Worm (Caenorhabditis elegans) whole organism, L4/young adult: ENCODE measurements around the gene K08E4.2.

Experiments used
- W03F9.2 ChIP-seq: fragments of 150-350 bp; optimal IDR thresholded peaks from 2 replicates; lab custom pipeline; 2014; ENCODE audit warnings: missing biosample characterization, missing genetic modification characterization
- dao-5 ChIP-seq: sonication (generic microtip); optimal IDR thresholded peaks from 2 replicates; lab custom pipeline; 2016; ENCODE audit warnings: missing genotype, missing genetic modification characterization, moderate library complexity, missing compliant biosample characterization
- him-1 ChIP-seq: sonication (generic microtip); optimal IDR thresholded peaks from 2 replicates; lab custom pipeline; 2016; ENCODE audit warnings: missing genotype, missing genetic modification reagents, missing genetic modification characterization, missing compliant biosample characterization

Gene K08E4.2

DNA sequence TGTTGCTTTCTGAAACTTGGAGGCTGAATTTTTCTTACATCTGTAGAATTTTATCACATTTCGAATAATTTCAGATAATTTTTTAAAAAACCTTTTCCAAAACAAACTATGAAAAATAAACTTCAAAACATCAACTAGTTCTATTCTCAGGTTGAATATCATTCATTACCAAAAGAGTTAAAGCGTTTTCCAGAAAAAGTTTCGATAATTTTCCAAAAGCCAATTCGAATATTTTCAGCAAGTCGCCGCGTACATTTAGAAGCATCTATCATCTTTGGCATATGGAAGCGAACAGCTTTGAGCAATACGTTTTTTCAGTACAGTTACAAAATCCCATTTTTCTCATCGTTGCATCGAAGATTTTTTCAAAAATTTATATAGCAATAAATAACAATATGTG, 19.5 kb downstream of the K08E4.2 start:
- no peak for TF ChIP-seq him-1
- no peak for TF ChIP-seq dao-5 (tag; lab: Kevin White, UChicago)
- peak; percentile 39 for TF ChIP-seq W03F9.2 (tag; lab: Kevin White, UChicago)

- no peak for TF ChIP-seq him-1
Observed at ce11 chrIV:12035422-12035821, 21.0 kb downstream of the K08E4.2 start.

- TF ChIP-seq him-1 (no peak), W03F9.2 (tag; lab: Kevin White, UChicago) (no peak), dao-5 (tag; lab: Kevin White, UChicago) (no peak)
Observed at ce11 chrIV:12034776-12035175, 21.7 kb downstream of the K08E4.2 start.

DNA sequence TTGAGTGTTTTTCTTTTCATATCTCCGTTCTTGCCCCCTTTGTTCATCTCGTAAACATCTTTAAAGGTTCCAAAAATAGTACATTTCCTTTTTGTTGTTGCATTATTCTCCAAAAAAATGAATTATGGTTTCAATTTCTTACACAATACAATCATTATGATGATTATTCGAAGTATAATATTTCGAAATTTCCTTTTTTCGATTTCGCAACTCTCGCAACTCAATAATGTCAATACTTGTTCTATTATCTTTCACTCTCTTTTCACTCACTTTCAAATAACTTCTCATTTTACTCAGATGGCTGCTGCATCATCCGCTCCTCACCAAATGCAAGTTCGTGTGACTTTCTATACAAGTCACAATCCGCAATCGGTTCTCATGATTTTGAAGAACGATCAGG, 22.5 kb downstream of the K08E4.2 start, which contains the start of gene sqst-1:
TSS of gene sqst-1 (plus strand) at position 298 of the 400 bp plus-strand sequence.
- TF ChIP-seq dao-5 (tag; lab: Kevin White, UChicago), result no peak
- TF ChIP-seq W03F9.2 (tag; lab: Kevin White, UChicago), result peak; percentile 12

DNA sequence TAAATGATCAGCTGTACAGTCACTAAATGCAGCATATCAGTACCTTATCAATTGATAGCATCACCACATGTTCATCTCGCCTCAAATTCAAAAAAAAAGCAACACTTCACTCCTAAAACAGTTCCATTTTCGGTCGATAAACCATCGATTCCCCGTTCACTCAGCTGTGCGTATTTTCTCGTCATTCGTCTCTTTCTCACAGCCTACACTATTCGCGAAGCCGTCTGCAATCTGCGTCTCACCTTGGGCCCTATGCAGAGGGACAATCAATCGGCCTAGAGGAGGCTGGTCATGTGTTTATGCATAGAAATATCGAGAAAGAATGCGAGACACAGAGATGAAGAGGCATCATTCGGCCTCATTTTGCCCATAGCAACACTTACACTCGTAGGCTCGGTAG, 24.1 kb downstream of the K08E4.2 start:
- TF ChIP-seq dao-5 (tag; lab: Kevin White, UChicago) (peak; percentile 66), him-1 (peak; percentile 8), W03F9.2 (tag; lab: Kevin White, UChicago) (peak; percentile 2)

ce11 chrIV:12031003-12031402, 25.5 kb downstream of the K08E4.2 start, which contains the start of the genes T12G3.6 and mrpl-51:
Gene T12G3.6 (minus strand): TSS chrIV:12031271.
Gene mrpl-51 (plus strand): TSS chrIV:12031324.
- TF ChIP-seq him-1 (no peak), W03F9.2 (tag; lab: Kevin White, UChicago) (no peak), dao-5 (tag; lab: Kevin White, UChicago) (no peak)

DNA sequence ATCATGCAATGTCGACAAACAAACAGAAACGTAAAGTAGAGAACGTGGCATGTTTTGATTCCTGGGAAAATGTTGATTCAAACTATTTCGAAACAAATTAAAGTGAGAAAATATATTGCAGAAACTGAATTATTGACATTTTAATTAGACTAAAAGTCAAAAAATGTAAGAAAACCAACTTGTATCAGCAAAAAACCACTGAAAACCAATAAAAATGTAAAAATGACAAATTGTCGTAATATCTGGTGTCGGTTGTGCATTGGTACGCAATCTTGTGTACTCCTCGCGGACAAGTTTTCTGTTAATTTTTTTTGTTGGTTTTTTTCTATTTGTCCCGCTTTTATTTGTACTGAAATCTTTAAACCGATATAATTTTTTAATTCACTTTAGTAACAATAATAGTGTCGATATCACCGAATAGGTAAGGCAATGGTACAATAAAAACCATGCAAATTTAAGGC, 26.7 kb downstream of the K08E4.2 start, which contains the start of gene T12G3.11:
TSS of gene T12G3.11 (minus strand) at position 51 of the 461 bp plus-strand sequence.
- TF ChIP-seq dao-5 (tag; lab: Kevin White, UChicago) (no peak), W03F9.2 (tag; lab: Kevin White, UChicago) (peak; percentile 58), him-1 (no peak)

DNA sequence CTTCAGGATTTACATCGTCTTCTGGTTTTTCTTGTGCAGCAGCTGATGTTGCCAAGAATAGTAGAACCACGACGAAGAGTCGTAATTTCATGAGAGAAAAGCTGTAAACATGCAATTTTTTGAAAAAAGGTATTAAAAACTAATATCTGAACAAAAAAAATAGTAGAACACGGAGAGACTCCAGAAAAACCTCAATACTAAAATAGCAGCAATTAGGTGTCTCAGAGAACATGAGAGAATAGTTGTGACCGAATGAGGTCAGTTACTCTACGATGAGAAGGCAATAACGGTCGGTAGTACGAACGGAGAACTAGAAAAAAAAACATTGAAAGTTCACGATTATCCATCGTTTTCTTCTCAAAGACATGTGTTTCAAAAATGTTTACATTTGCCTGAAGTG, 27.4 kb downstream of the K08E4.2 start, which contains the start of gene tgn-38:
TSS of gene tgn-38 (minus strand) at position 101 of the 400 bp plus-strand sequence.
- TF ChIP-seq dao-5 (tag; lab: Kevin White, UChicago) (no peak), him-1 (no peak), W03F9.2 (tag; lab: Kevin White, UChicago) (no peak)

ce11 chrIV:12021360-12021759, 35.1 kb downstream of the K08E4.2 start:
- no peak for TF ChIP-seq W03F9.2 (tag; lab: Kevin White, UChicago)
- TF ChIP-seq dao-5 (tag; lab: Kevin White, UChicago), result no peak
- no peak for TF ChIP-seq him-1

ce11 chrIV:12018920-12019319, 37.5 kb downstream of the K08E4.2 start:
- TF ChIP-seq him-1 (no peak), dao-5 (tag; lab: Kevin White, UChicago) (no peak), W03F9.2 (tag; lab: Kevin White, UChicago) (no peak)

DNA sequence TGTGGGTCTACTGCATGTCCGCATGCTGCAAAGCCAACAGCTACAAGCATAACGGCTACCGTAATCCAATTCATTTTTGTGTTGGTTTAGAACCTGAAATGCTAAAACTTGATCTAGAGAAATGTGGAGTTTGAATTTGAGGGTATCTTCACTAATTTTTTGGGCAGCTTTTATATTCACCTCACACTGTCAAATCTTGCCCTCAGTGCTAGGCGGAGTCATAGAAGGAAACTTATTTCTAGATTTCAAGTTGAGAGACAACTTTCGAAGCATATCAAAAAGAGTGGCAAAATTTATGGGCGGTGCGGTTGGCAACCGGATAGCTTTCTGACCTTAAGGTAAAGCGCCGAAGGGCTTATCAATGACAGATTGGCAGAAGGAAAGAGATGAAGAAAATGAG, 40.9 kb downstream of the K08E4.2 start, which contains the start of gene lips-6:
TSS of gene lips-6 (minus strand) at position 101 of the 400 bp plus-strand sequence.
- TF ChIP-seq him-1 (no peak), dao-5 (tag; lab: Kevin White, UChicago) (no peak), W03F9.2 (tag; lab: Kevin White, UChicago) (no peak)

- TF ChIP-seq dao-5 (tag; lab: Kevin White, UChicago), result no peak
- TF ChIP-seq him-1, result no peak
- TF ChIP-seq W03F9.2 (tag; lab: Kevin White, UChicago), result no peak
Observed at ce11 chrIV:12013120-12013519, 43.3 kb downstream of the K08E4.2 start, which contains the start of gene spe-17. Gene spe-17 (plus strand): TSS chrIV:12013420.

DNA sequence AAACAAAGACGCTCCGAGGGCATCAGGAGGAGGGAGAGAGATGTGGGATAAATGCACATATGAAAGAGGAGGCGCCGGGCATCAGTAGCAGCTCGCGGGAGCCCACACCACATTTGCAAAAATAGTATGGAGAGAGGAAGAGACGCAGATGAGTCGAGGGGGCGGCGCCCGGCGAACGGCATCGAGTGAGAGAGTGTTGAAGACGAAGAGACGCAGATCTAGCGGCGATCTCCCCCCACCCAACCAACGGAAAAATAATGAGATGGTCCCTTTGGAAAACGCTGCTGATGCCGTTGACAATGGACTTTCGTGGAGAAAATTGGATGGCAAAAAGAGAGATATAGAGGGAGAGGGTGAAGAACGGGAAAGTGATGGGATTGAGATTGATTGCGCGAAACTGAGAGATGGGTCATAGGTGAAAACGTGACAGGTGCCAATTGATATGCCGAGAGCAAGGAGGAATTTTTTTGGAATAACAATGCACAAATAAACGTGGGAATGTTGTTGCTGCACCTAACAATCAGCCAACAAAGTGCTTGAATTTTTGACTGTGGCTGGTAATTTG, 43.9 kb downstream of the K08E4.2 start:
- TF ChIP-seq him-1, result no peak
- no peak for TF ChIP-seq W03F9.2 (tag; lab: Kevin White, UChicago)
- no peak for TF ChIP-seq dao-5 (tag; lab: Kevin White, UChicago)

DNA sequence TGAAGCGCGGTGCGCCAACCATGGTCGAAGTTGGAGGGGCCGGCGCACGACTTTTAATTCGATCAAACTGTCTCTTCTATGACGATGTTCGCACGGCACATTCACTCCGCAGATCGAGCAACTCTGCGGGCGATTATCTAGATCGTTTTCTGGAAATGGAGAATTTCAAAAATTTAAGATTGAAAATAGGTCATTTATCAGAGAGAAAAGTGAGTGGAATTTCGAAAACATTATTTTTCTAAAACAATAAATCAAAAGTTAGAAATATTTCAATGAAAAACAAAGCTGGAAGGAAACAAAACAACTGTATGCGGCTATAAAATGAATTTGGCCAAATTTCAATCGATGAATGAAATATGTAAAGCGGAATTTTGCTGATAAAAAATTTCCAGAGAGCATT, 45.6 kb downstream of the K08E4.2 start, which contains the start of the genes ZK617.26 and unc-22:
TSS of gene ZK617.26 (minus strand) at position 101 of the 400 bp plus-strand sequence.
TSS of gene unc-22 (minus strand) at position 149 of the 400 bp plus-strand sequence.
- TF ChIP-seq W03F9.2 (tag; lab: Kevin White, UChicago) (no peak), him-1 (no peak), dao-5 (tag; lab: Kevin White, UChicago) (no peak)
